Worm (Caenorhabditis elegans): ENCODE results near the gene Y26G10.4.

DNA sequence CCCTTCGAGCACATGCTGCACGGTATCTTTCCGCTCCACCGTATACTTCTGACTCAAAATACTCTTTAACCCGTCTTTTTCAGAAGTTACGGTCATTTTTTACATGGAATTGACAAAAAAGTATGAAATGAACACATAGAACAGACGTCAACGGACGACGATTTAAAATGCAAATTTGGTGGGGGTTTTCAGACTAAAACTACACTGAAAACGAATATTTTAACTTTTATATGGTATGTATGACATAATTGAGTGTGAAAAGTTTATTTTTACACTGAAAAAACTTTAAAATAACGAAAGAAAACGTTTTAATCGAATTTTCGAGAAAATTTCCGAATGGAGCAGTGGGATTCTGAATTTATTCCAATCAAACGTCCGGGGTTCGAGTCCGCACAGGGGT lies 48.0 kb upstream of the Y26G10.4 start, which contains the start of gene twk-36:
- TF ChIP-seq cog-1 (tag; optimal IDR thresholded peaks at IDR 0.05) = no peak
- TF ChIP-seq tab-1 (GFP tag; IDR thresholded peaks at IDR 0.05) = no peak

All from whole organism, midembryonic.